Worm (Caenorhabditis elegans) whole organism, L4 larva: ENCODE measurements around the gene srh-172.

ENCODE experiments used
- D1046.2 ChIP-seq: fragments of 200-800 bp; sonication (Bioruptor generic); IDR thresholded peaks from 2 replicates; pipeline ENCODE4 v1.3.6; 2022; ENCODE audit warnings: missing genetic modification characterization, missing compliant biosample characterization
- F49E8.2 ChIP-seq: sonication (generic microtip); optimal IDR thresholded peaks from 2 replicates; lab custom pipeline; 2016; ENCODE audit warnings: missing compliant biosample characterization, mild to moderate bottlenecking, missing genetic modification characterization, borderline replicate concordance
- R02D3.7 ChIP-seq: fragments of 150-350 bp; sonication (generic microtip); optimal IDR thresholded peaks from 3 replicates; lab custom pipeline; 2014; ENCODE audit warnings: missing biosample characterization, missing genetic modification characterization
- T20F7.1 ChIP-seq: fragments of 200-800 bp; sonication (Bioruptor generic); optimal IDR thresholded peaks from 2 replicates; lab custom pipeline; 2018; ENCODE audit warnings: mild to moderate bottlenecking, missing genetic modification characterization, missing compliant biosample characterization
- Y48G9A.11 ChIP-seq: fragments of 200-800 bp; sonication (Bioruptor generic); IDR thresholded peaks from 2 replicates; pipeline ENCODE4 v1.3.6; 2022; ENCODE audit warnings: missing genetic modification reagents, missing genetic modification characterization, missing compliant biosample characterization
- Y75B8A.6 ChIP-seq: fragments of 200-800 bp; sonication (Bioruptor generic); IDR thresholded peaks from 2 replicates; pipeline ENCODE4 v1.3.6; 2022; ENCODE audit warnings: missing genetic modification reagents, missing genetic modification characterization, missing compliant biosample characterization
- ZK337.2 ChIP-seq: fragments of 200-800 bp; sonication (Bioruptor generic); IDR thresholded peaks from 2 replicates; pipeline ENCODE4 v1.3.6; 2022; ENCODE audit warnings: missing genetic modification reagents, missing genetic modification characterization, missing compliant biosample characterization
- ZK546.5 ChIP-seq, 2 experiments: sonication (generic microtip); optimal IDR thresholded peaks; 2 replicates each; lab custom pipeline; 2017; ENCODE audit warnings: missing biosample characterization in 2 of 2, missing genetic modification characterization in 2 of 2
- aha-1 ChIP-seq: fragments of 150-350 bp; peaks from one replicate; lab custom pipeline; 2014; ENCODE audit warnings: missing biosample characterization, missing genetic modification characterization
- aly-2 ChIP-seq: sonication (generic microtip); optimal IDR thresholded peaks from 2 replicates; lab custom pipeline; 2018; ENCODE audit warnings: missing biosample characterization, missing genetic modification characterization
- arid-1 ChIP-seq: fragments of 200-800 bp; sonication (Bioruptor generic); conservative IDR thresholded peaks from 2 replicates; pipeline ENCODE4 v1.3.6; 2022; ENCODE audit warnings: missing genetic modification reagents, missing genetic modification characterization, missing compliant biosample characterization
- attf-4 ChIP-seq: sonication (generic microtip); optimal IDR thresholded peaks from 3 replicates; lab custom pipeline; 2017; ENCODE audit warnings: missing biosample characterization, missing genetic modification characterization
- ceh-20 ChIP-seq: fragments of 200-800 bp; sonication (Bioruptor generic); IDR thresholded peaks from 2 replicates; pipeline ENCODE4 v1.3.6; 2022; ENCODE audit warnings: missing genetic modification reagents, missing genetic modification characterization, missing compliant biosample characterization
- ceh-44 ChIP-seq: fragments of 200-800 bp; sonication (Bioruptor generic); IDR thresholded peaks from 2 replicates; pipeline ENCODE4 v1.3.6; 2022; ENCODE audit warnings: missing genetic modification reagents, missing genetic modification characterization, missing compliant biosample characterization
- ceh-62 ChIP-seq: sonication (generic microtip); optimal IDR thresholded peaks from 2 replicates; lab custom pipeline; 2017; ENCODE audit warnings: missing biosample characterization, missing genetic modification characterization
- ceh-82 ChIP-seq: sonication (generic microtip); optimal IDR thresholded peaks from 2 replicates; lab custom pipeline; 2017; ENCODE audit warnings: missing biosample characterization, missing genetic modification characterization
- daf-19 ChIP-seq: fragments of 200-800 bp; sonication (Bioruptor generic); conservative IDR thresholded peaks from 2 replicates; pipeline ENCODE4 v1.3.6; 2022; ENCODE audit warnings: missing genetic modification characterization, missing compliant biosample characterization
- dmd-6 ChIP-seq: fragments of 200-800 bp; sonication (Bioruptor generic); IDR thresholded peaks from 2 replicates; pipeline ENCODE4 v1.3.6; 2022; ENCODE audit warnings: missing genetic modification reagents, missing genetic modification characterization, missing compliant biosample characterization
- dmd-8 ChIP-seq: fragments of 200-800 bp; sonication (Bioruptor generic); IDR thresholded peaks from 2 replicates; pipeline ENCODE4 v1.3.6; 2022; ENCODE audit warnings: missing genetic modification characterization, missing compliant biosample characterization
- dmd-9 ChIP-seq: fragments of 200-800 bp; sonication (Bioruptor generic); IDR thresholded peaks from 2 replicates; pipeline ENCODE4 v1.3.6; 2022; ENCODE audit warnings: missing genetic modification reagents, missing genetic modification characterization, missing compliant biosample characterization
- dve-1 ChIP-seq: sonication (generic microtip); optimal IDR thresholded peaks from 2 replicates; lab custom pipeline; 2017; ENCODE audit warnings: antibody characterized with exemption, mild to moderate bottlenecking, missing genetic modification characterization, missing compliant biosample characterization; ENCODE audit not compliant: insufficient read depth
- egl-27 ChIP-seq: sonication (generic microtip); optimal IDR thresholded peaks from 3 replicates; lab custom pipeline; 2017; ENCODE audit warnings: missing biosample characterization, missing genetic modification reagents, missing genetic modification characterization
- hif-1 ChIP-seq, 2 experiments: sonication (generic microtip); optimal IDR thresholded peaks; 2 replicates each; lab custom pipeline; 2016 to 2017; ENCODE audit warnings: missing compliant biosample characterization in 2 of 2, missing genetic modification characterization in 2 of 2, missing genetic modification reagents in 2 of 2, missing genotype in 2 of 2, mild to moderate bottlenecking in 1 of 2
- hlh-30 ChIP-seq: sonication (generic microtip); optimal IDR thresholded peaks from 2 replicates; lab custom pipeline; 2017; ENCODE audit warnings: antibody characterized with exemption, mild to moderate bottlenecking, missing genetic modification characterization, missing compliant biosample characterization; ENCODE audit not compliant: insufficient read depth
- hmg-1.1 ChIP-seq: fragments of 200-800 bp; sonication (Bioruptor generic); IDR thresholded peaks from 2 replicates; pipeline ENCODE4 v1.3.6; 2022; ENCODE audit warnings: missing genetic modification reagents, missing genetic modification characterization, missing compliant biosample characterization
- lim-7 ChIP-seq: fragments of 200-800 bp; sonication (Bioruptor generic); IDR thresholded peaks from 2 replicates; pipeline ENCODE4 v1.3.6; 2022; ENCODE audit warnings: missing genetic modification characterization, missing compliant biosample characterization
- lin-13 ChIP-seq: fragments of 150-350 bp; optimal IDR thresholded peaks from 2 replicates; lab custom pipeline; 2014; ENCODE audit warnings: missing biosample characterization, missing genetic modification reagents, missing genetic modification characterization
- lin-15B ChIP-seq: fragments of 150-350 bp; sonication (generic microtip); optimal IDR thresholded peaks from 3 replicates; lab custom pipeline; 2014; ENCODE audit warnings: missing biosample characterization, missing genetic modification characterization
- lin-38 ChIP-seq: fragments of 200-800 bp; sonication (Bioruptor generic); IDR thresholded peaks from 2 replicates; pipeline ENCODE4 v1.3.6; 2022; ENCODE audit warnings: missing genetic modification reagents, missing genetic modification characterization, missing compliant biosample characterization
- lin-39 ChIP-seq: fragments of 150-350 bp; optimal IDR thresholded peaks from 2 replicates; lab custom pipeline; 2014; ENCODE audit warnings: missing biosample characterization, missing genetic modification reagents, missing genetic modification characterization
- mdt-29 ChIP-seq: fragments of 200-800 bp; sonication (Bioruptor generic); IDR thresholded peaks from 2 replicates; pipeline ENCODE4 v1.3.6; 2022; ENCODE audit warnings: missing genetic modification reagents, missing genetic modification characterization, missing compliant biosample characterization
- mxl-2 ChIP-seq: fragments of 200-800 bp; sonication (Bioruptor generic); conservative IDR thresholded peaks from 2 replicates; pipeline ENCODE4 v1.3.6; 2022; ENCODE audit warnings: missing genetic modification reagents, missing genetic modification characterization, missing compliant biosample characterization
- nhr-10 ChIP-seq: fragments of 150-350 bp; optimal IDR thresholded peaks from 2 replicates; lab custom pipeline; 2014; ENCODE audit warnings: missing biosample characterization, missing genetic modification characterization
- nhr-11 ChIP-seq: fragments of 150-350 bp; optimal IDR thresholded peaks from 2 replicates; lab custom pipeline; 2014; ENCODE audit warnings: missing biosample characterization, missing genetic modification characterization
- nhr-111 ChIP-seq: fragments of 200-800 bp; sonication (Bioruptor generic); optimal IDR thresholded peaks from 2 replicates; lab custom pipeline; 2018; ENCODE audit warnings: mild to moderate bottlenecking, missing genetic modification characterization, missing compliant biosample characterization
- nhr-237 ChIP-seq: sonication (generic microtip); optimal IDR thresholded peaks from 2 replicates; lab custom pipeline; 2017; ENCODE audit warnings: missing biosample characterization, missing genetic modification characterization
- nhr-25 ChIP-seq: sonication (generic microtip); optimal IDR thresholded peaks from 2 replicates; lab custom pipeline; 2017; ENCODE audit warnings: missing genetic modification characterization, mild to moderate bottlenecking, missing compliant biosample characterization, antibody characterized with exemption, moderate library complexity, borderline replicate concordance; ENCODE audit not compliant: insufficient read depth
- nhr-28 ChIP-seq: fragments of 150-350 bp; optimal IDR thresholded peaks from 2 replicates; lab custom pipeline; 2014; ENCODE audit warnings: missing biosample characterization, missing genetic modification characterization
- nhr-41 ChIP-seq: fragments of 200-800 bp; sonication (Bioruptor generic); IDR thresholded peaks from 2 replicates; pipeline ENCODE4 v1.3.6; 2022; ENCODE audit warnings: missing genetic modification reagents, missing genetic modification characterization, missing compliant biosample characterization
- nhr-77 ChIP-seq: fragments of 150-350 bp; optimal IDR thresholded peaks from 2 replicates; lab custom pipeline; 2014; ENCODE audit warnings: missing biosample characterization, missing genetic modification characterization
- php-3 ChIP-seq: fragments of 200-800 bp; sonication (Bioruptor generic); IDR thresholded peaks from 2 replicates; pipeline ENCODE4 v1.3.6; 2022; ENCODE audit warnings: missing genetic modification reagents, missing genetic modification characterization, missing compliant biosample characterization
- rbr-2 ChIP-seq: sonication (generic microtip); optimal IDR thresholded peaks from 2 replicates; lab custom pipeline; 2016; ENCODE audit warnings: missing genotype, missing genetic modification characterization, missing compliant biosample characterization
- sdz-12 ChIP-seq: fragments of 200-800 bp; sonication (Bioruptor generic); optimal IDR thresholded peaks from 2 replicates; lab custom pipeline; 2018; ENCODE audit warnings: mild to moderate bottlenecking, missing genetic modification characterization, missing compliant biosample characterization
- set-16 ChIP-seq: fragments of 200-800 bp; sonication (Bioruptor generic); IDR thresholded peaks from 2 replicates; pipeline ENCODE4 v1.3.6; 2022; ENCODE audit warnings: missing genetic modification reagents, missing genetic modification characterization, missing compliant biosample characterization
- spr-1 ChIP-seq: sonication (generic microtip); optimal IDR thresholded peaks from 2 replicates; lab custom pipeline; 2016; ENCODE audit warnings: mild to moderate bottlenecking, missing genetic modification characterization, missing compliant biosample characterization
- tag-97 ChIP-seq: fragments of 200-800 bp; sonication (Bioruptor generic); IDR thresholded peaks from 2 replicates; pipeline ENCODE4 v1.3.6; 2022; ENCODE audit warnings: missing genetic modification characterization, missing compliant biosample characterization
- tra-1 ChIP-seq: fragments of 200-800 bp; sonication (Bioruptor generic); IDR thresholded peaks from 2 replicates; pipeline ENCODE4 v1.3.6; 2022; ENCODE audit warnings: missing genetic modification reagents, missing genetic modification characterization, missing compliant biosample characterization
- zag-1 ChIP-seq: fragments of 150-350 bp; optimal IDR thresholded peaks from 2 replicates; lab custom pipeline; 2014; ENCODE audit warnings: missing biosample characterization, missing genetic modification characterization
- zfp-2 ChIP-seq: sonication (generic microtip); optimal IDR thresholded peaks from 2 replicates; lab custom pipeline; 2016; ENCODE audit warnings: mild to moderate bottlenecking, missing genetic modification characterization, missing compliant biosample characterization
- zip-11 ChIP-seq: fragments of 200-800 bp; sonication (Bioruptor generic); IDR thresholded peaks from 2 replicates; pipeline ENCODE4 v1.3.6; 2022; ENCODE audit warnings: missing genetic modification characterization, missing compliant biosample characterization
- ztf-7 ChIP-seq: fragments of 150-350 bp; optimal IDR thresholded peaks from 2 replicates; lab custom pipeline; 2014; ENCODE audit warnings: missing biosample characterization, missing genetic modification characterization

srh-172 gene

ce11 chrV:20005724-20006132 lies 46.9 kb downstream of the srh-172 start (continued):
- TF ChIP-seq hlh-30 = peak; percentile 98
- no peak for TF ChIP-seq zag-1 (tag; lab: Kevin White, UChicago)
- TF ChIP-seq mxl-2 (GFP tag; lab: Robert Waterston, UW) = no peak
- TF ChIP-seq R02D3.7 (tag; lab: Kevin White, UChicago) = no peak
- TF ChIP-seq arid-1 (GFP tag; lab: Robert Waterston, UW) = 0 out of 2 replicates have a peak, but pooled peaks have one; percentile 34
- TF ChIP-seq php-3 (GFP tag; lab: Robert Waterston, UW) = no peak
- TF ChIP-seq ZK337.2 (GFP tag; lab: Robert Waterston, UW) = no peak
- peak; percentile 17 for TF ChIP-seq nhr-77 (tag; lab: Kevin White, UChicago)
- TF ChIP-seq zip-11 = no peak
- TF ChIP-seq hif-1 (tag; optimal IDR thresholded peaks at IDR 0.05; lab: Kevin White, UChicago) = peak in 1 of 2 experiments; percentile 56
- TF ChIP-seq Y75B8A.6 (GFP tag; lab: Robert Waterston, UW) = no peak
- peak; percentile 87 for TF ChIP-seq dve-1 (tag; lab: Kevin White, UChicago)
- TF ChIP-seq nhr-41 (GFP tag; lab: Robert Waterston, UW) = no peak
- no peak for TF ChIP-seq aly-2
- TF ChIP-seq dmd-9 (GFP tag; lab: Robert Waterston, UW) = 0 out of 2 replicates have a peak, but pooled peaks have one; percentile 34
- TF ChIP-seq nhr-25 = no peak
- TF ChIP-seq Y48G9A.11 (GFP tag; lab: Robert Waterston, UW) = no peak
- TF ChIP-seq ceh-20 (GFP tag; lab: Robert Waterston, UW) = peak; percentile 80
- TF ChIP-seq ceh-44 (GFP tag; lab: Robert Waterston, UW) = no peak
- TF ChIP-seq T20F7.1 (GFP tag; lab: Kevin White, UChicago) = no peak
- peak; percentile 33 for TF ChIP-seq ztf-7 (tag; lab: Kevin White, UChicago)
- peak; percentile 72 for TF ChIP-seq nhr-11 (tag; lab: Kevin White, UChicago)
- TF ChIP-seq lin-13 (GFP tag; lab: Kevin White, UChicago) = peak; percentile 17
- no peak for TF ChIP-seq nhr-10
- no peak for TF ChIP-seq tag-97 (GFP tag; lab: Robert Waterston, UW)
- peak; percentile 86 for TF ChIP-seq rbr-2 (tag; lab: Kevin White, UChicago)
- no peak for TF ChIP-seq nhr-237 (tag; lab: Kevin White, UChicago)
- no peak for TF ChIP-seq egl-27 (tag; lab: Kevin White, UChicago)
- TF ChIP-seq lim-7 (GFP tag; lab: Robert Waterston, UW) = no peak
- 0 out of 2 replicates have a peak, but pooled peaks have one; percentile 34 for TF ChIP-seq mdt-29
- TF ChIP-seq aha-1 (tag; lab: Kevin White, UChicago) = peak; percentile 85
- TF ChIP-seq ceh-62 = no peak
- no peak for TF ChIP-seq attf-4 (tag; lab: Kevin White, UChicago)
- no peak for TF ChIP-seq ceh-82 (tag; lab: Kevin White, UChicago)
- TF ChIP-seq zfp-2 (tag; lab: Kevin White, UChicago) = no peak
- TF ChIP-seq hmg-1.1 (GFP tag; lab: Robert Waterston, UW) = peak; percentile 91
- TF ChIP-seq dmd-8 (GFP tag; lab: Robert Waterston, UW) = no peak
- TF ChIP-seq lin-39 (tag; lab: Kevin White, UChicago) = no peak
- no peak for TF ChIP-seq daf-19
- TF ChIP-seq lin-38 (GFP tag; lab: Robert Waterston, UW) = 0 out of 2 replicates have a peak, but pooled peaks have one; percentile 22
- TF ChIP-seq ZK546.5 (tag; optimal IDR thresholded peaks at IDR 0.05; lab: Kevin White, UChicago) = peak in 1 of 2 experiments; percentile 29
- TF ChIP-seq tra-1 = peak; percentile 68; the same call in 1 of the 2 replicates
- TF ChIP-seq D1046.2 (GFP tag; lab: Robert Waterston, UW) = no peak
- peak; percentile 73 for TF ChIP-seq dmd-6 (GFP tag; lab: Robert Waterston, UW)
- no peak for TF ChIP-seq nhr-111 (GFP tag; lab: Kevin White, UChicago)
- TF ChIP-seq sdz-12 (GFP tag; lab: Kevin White, UChicago) = no peak
- TF ChIP-seq spr-1 = no peak
- peak; percentile 43 for TF ChIP-seq nhr-28 (tag; lab: Kevin White, UChicago)
- no peak for TF ChIP-seq lin-15B (tag; lab: Kevin White, UChicago)
- no peak for TF ChIP-seq F49E8.2 (tag; lab: Kevin White, UChicago)
- TF ChIP-seq set-16 (GFP tag; lab: Robert Waterston, UW) = peak; percentile 62
